Fruit fly (Drosophila melanogaster): ENCODE measurements around the gene CG33290.

CG33290 gene

dm6 chr3L:21515823-21516715 is 26.1 kb upstream of the CG33290 start, which contains the start of the genes SAK and Cdk12 (continued):
- TF ChIP-seq CG11560 (tag; IDR thresholded peaks at IDR 0.05) (peak; percentile 61; the same call in 2 of the 3 replicates), Xbp1 (GFP tag; optimal IDR thresholded peaks at IDR 0.05) (peak; percentile 88), lov (optimal IDR thresholded peaks at IDR 0.05) (no peak), lov (GFP tag; IDR thresholded peaks at IDR 0.05) (no peak), cas (GFP tag; IDR thresholded peaks at IDR 0.05) (no peak; the same call in 1 of the 2 replicates), CG17912 (GFP tag; optimal IDR thresholded peaks at IDR 0.05) (peak; percentile 44), caup (GFP tag; optimal IDR thresholded peaks at IDR 0.05; ENCODE audit: severe bottlenecking) (peak; percentile 88), prd (optimal IDR thresholded peaks at IDR 0.05) (no peak), prd (GFP tag; IDR thresholded peaks at IDR 0.05) (peak; percentile 90), disco-r (GFP tag; optimal IDR thresholded peaks at IDR 0.05) (peak; percentile 29), dan (GFP tag; IDR thresholded peaks at IDR 0.05) (peak; percentile 40; the same call in 1 of the 2 replicates), repo (GFP tag; optimal IDR thresholded peaks at IDR 0.05) (no peak), CG11085 (GFP tag; IDR thresholded peaks at IDR 0.05) (peak; percentile 81), CG11456 (GFP tag; IDR thresholded peaks at IDR 0.05) (peak; percentile 88), Lim3 (GFP tag; IDR thresholded peaks at IDR 0.05) (no peak), Abd-B (GFP tag; optimal IDR thresholded peaks at IDR 0.05) (peak; percentile 91), CG7928 (GFP tag; optimal IDR thresholded peaks at IDR 0.05) (peak; percentile 96), CG6854 (GFP tag; optimal IDR thresholded peaks at IDR 0.05) (peak; percentile 55), CG3838 (GFP tag; optimal IDR thresholded peaks at IDR 0.05) (peak; percentile 47), inv (GFP tag; IDR thresholded peaks at IDR 0.05; ENCODE audit: partially characterized antibody) (peak; percentile 22; the same call in 1 of the 2 replicates), Max (GFP tag; optimal IDR thresholded peaks at IDR 0.05) (peak; percentile 82), lmd (GFP tag; IDR thresholded peaks at IDR 0.05) (peak; percentile 87), unpg (GFP tag; optimal IDR thresholded peaks at IDR 0.05) (peak; percentile 81), fd3F (GFP tag; optimal IDR thresholded peaks at IDR 0.05) (peak; percentile 85), CG42726 (GFP tag; IDR thresholded peaks at IDR 0.05; ENCODE audit: partially characterized antibody) (no peak), CoRest (tag; optimal IDR thresholded peaks at IDR 0.05) (peak; percentile 91), CG13424 (tag; optimal IDR thresholded peaks at IDR 0.05) (peak; percentile 90), HLH4C (GFP tag; IDR thresholded peaks at IDR 0.05; ENCODE audit: partially characterized antibody) (no peak), CG1832 (GFP tag; optimal IDR thresholded peaks at IDR 0.05) (no peak), tgo (GFP tag; IDR thresholded peaks at IDR 0.05) (peak; percentile 77), CG2199 (GFP tag; IDR thresholded peaks at IDR 0.05) (0 out of 3 replicates have a peak, but pooled peaks have one; percentile 46), Hand (GFP tag; optimal IDR thresholded peaks at IDR 0.05) (peak; percentile 36), CG10147 (GFP tag; optimal IDR thresholded peaks at IDR 0.05) (peak; percentile 82), CG13123 (GFP tag; optimal IDR thresholded peaks at IDR 0.05) (peak; percentile 32), Kr (GFP tag; optimal IDR thresholded peaks at IDR 0.05) (no peak), ttk (GFP tag; IDR thresholded peaks at IDR 0.05) (peak; percentile 82), CG12769 (tag; optimal IDR thresholded peaks at IDR 0.05) (peak; percentile 72), cwo (GFP tag; optimal IDR thresholded peaks at IDR 0.05) (peak; percentile 66), Deaf1 (tag; optimal IDR thresholded peaks at IDR 0.05) (no peak), Eip74EF (GFP tag; optimal IDR thresholded peaks at IDR 0.05) (peak in 1 of 2 experiments; percentile 66), Stat92E (GFP tag; optimal IDR thresholded peaks at IDR 0.05) (peak in 1 of 3 experiments; percentile 2), tx (GFP tag; optimal IDR thresholded peaks at IDR 0.05) (peak; percentile 49), CG4282 (GFP tag; optimal IDR thresholded peaks at IDR 0.05) (no peak), CG17568 (GFP tag; optimal IDR thresholded peaks at IDR 0.05) (peak; percentile 48), sim (GFP tag; IDR thresholded peaks at IDR 0.05) (no peak), CG2116 (GFP tag; optimal IDR thresholded peaks at IDR 0.05) (peak; percentile 74), CG17802 (tag; optimal IDR thresholded peaks at IDR 0.05) (peak; percentile 88)

Measured in whole organism, embryonic.